Worm (Caenorhabditis elegans) whole organism, late embryonic: ENCODE measurements around the gene R08A2.2.
A peak's percentile ranks its signal among the peaks of the same experiment; 100 is the strongest.

Experiments
- C08G9.2 ChIP-seq: sonication (generic microtip); optimal IDR thresholded peaks from 2 replicates; lab custom pipeline; 2016; ENCODE audit warnings: mild to moderate bottlenecking, missing genetic modification characterization, moderate library complexity, missing compliant biosample characterization
- K02D7.2 ChIP-seq: sonication (generic microtip); optimal IDR thresholded peaks from 2 replicates; lab custom pipeline; 2017; ENCODE audit warnings: mild to moderate bottlenecking, missing genetic modification characterization, missing compliant biosample characterization
- Y22D7AL.16 ChIP-seq: sonication (generic microtip); optimal IDR thresholded peaks from 2 replicates; lab custom pipeline; 2016; ENCODE audit warnings: missing genetic modification characterization, missing compliant biosample characterization
- ama-1 ChIP-seq: fragments of 150-350 bp; optimal IDR thresholded peaks from 2 replicates; lab custom pipeline; 2014
- ceh-2 ChIP-seq: sonication (generic microtip); optimal IDR thresholded peaks from 2 replicates; lab custom pipeline; 2016; ENCODE audit warnings: missing genotype, missing genetic modification characterization, missing compliant biosample characterization
- ceh-24 ChIP-seq: sonication (generic microtip); optimal IDR thresholded peaks from 2 replicates; lab custom pipeline; 2016; ENCODE audit warnings: mild to moderate bottlenecking, missing genetic modification characterization, missing compliant biosample characterization
- ceh-31 ChIP-seq: sonication (generic microtip); optimal IDR thresholded peaks from 2 replicates; lab custom pipeline; 2016; ENCODE audit warnings: missing genetic modification characterization, missing compliant biosample characterization
- ceh-45 ChIP-seq: fragments of 200-800 bp; sonication (Bioruptor generic); IDR thresholded peaks from 2 replicates; pipeline ENCODE4 v1.3.6; 2022; ENCODE audit warnings: missing genetic modification reagents, missing genetic modification characterization, missing compliant biosample characterization
- ceh-9 ChIP-seq: sonication (generic microtip); optimal IDR thresholded peaks from 2 replicates; lab custom pipeline; 2016; ENCODE audit warnings: mild to moderate bottlenecking, missing genetic modification characterization, inconsistent platforms, missing compliant biosample characterization
- che-1 ChIP-seq: sonication (generic microtip); optimal IDR thresholded peaks from 2 replicates; lab custom pipeline; 2016; ENCODE audit warnings: mild to moderate bottlenecking, missing genetic modification characterization, missing compliant biosample characterization
- dve-1 ChIP-seq: sonication (generic microtip); optimal IDR thresholded peaks from 2 replicates; lab custom pipeline; 2017; ENCODE audit warnings: antibody characterized with exemption, mild to moderate bottlenecking, missing genetic modification characterization, missing compliant biosample characterization
- elt-2 ChIP-seq: sonication (generic microtip); optimal IDR thresholded peaks from 2 replicates; lab custom pipeline; 2016; ENCODE audit warnings: missing genetic modification reagents, missing genetic modification characterization, missing compliant biosample characterization
- elt-4 ChIP-seq: sonication (generic microtip); optimal IDR thresholded peaks from 2 replicates; lab custom pipeline; 2016; ENCODE audit warnings: missing genetic modification characterization, missing compliant biosample characterization
- eyg-1 ChIP-seq: sonication (generic microtip); optimal IDR thresholded peaks from 2 replicates; lab custom pipeline; 2016; ENCODE audit warnings: missing genotype, missing genetic modification characterization, missing compliant biosample characterization
- fax-1 ChIP-seq: sonication (generic microtip); optimal IDR thresholded peaks from 2 replicates; lab custom pipeline; 2016; ENCODE audit warnings: missing genotype, missing genetic modification characterization, missing compliant biosample characterization
- fkh-10 ChIP-seq: fragments of 150-350 bp; optimal IDR thresholded peaks from 2 replicates; lab custom pipeline; 2014; ENCODE audit warnings: missing biosample characterization, missing genetic modification reagents, missing genetic modification characterization
- fkh-6 ChIP-seq: sonication (generic microtip); optimal IDR thresholded peaks from 2 replicates; lab custom pipeline; 2016; ENCODE audit warnings: missing genetic modification characterization, missing compliant biosample characterization
- hlh-6 ChIP-seq: sonication (generic microtip); optimal IDR thresholded peaks from 2 replicates; lab custom pipeline; 2016; ENCODE audit warnings: missing genotype, missing genetic modification characterization, missing compliant biosample characterization
- hlh-8 ChIP-seq: sonication (generic microtip); optimal IDR thresholded peaks from 2 replicates; lab custom pipeline; 2016; ENCODE audit warnings: missing genotype, missing genetic modification characterization, missing compliant biosample characterization
- nfya-1 ChIP-seq: sonication (generic microtip); optimal IDR thresholded peaks from 2 replicates; lab custom pipeline; 2017; ENCODE audit warnings: missing genetic modification characterization, mild to moderate bottlenecking, missing compliant biosample characterization, antibody characterized with exemption, moderate library complexity
- nhr-11 ChIP-seq: fragments of 150-350 bp; optimal IDR thresholded peaks from 2 replicates; lab custom pipeline; 2014; ENCODE audit warnings: missing biosample characterization, missing genetic modification characterization
- odd-2 ChIP-seq: sonication (generic microtip); optimal IDR thresholded peaks from 2 replicates; lab custom pipeline; 2017; ENCODE audit warnings: antibody characterized with exemption, mild to moderate bottlenecking, missing genetic modification characterization, missing compliant biosample characterization
- pat-9 ChIP-seq: fragments of 200-800 bp; sonication (Bioruptor generic); optimal IDR thresholded peaks from 2 replicates; lab custom pipeline; 2018; ENCODE audit warnings: mild to moderate bottlenecking, missing genetic modification characterization, moderate library complexity, missing compliant biosample characterization
- pax-1 ChIP-seq: fragments of 150-350 bp; optimal IDR thresholded peaks from 2 replicates; lab custom pipeline; 2014; ENCODE audit warnings: missing biosample characterization, missing genetic modification characterization
- pha-4 ChIP-seq: fragments of 150-350 bp; optimal IDR thresholded peaks from 2 replicates; lab custom pipeline; 2018; ENCODE audit warnings: missing biosample characterization, missing genetic modification reagents, missing genetic modification characterization
- pros-1 ChIP-seq: fragments of 150-350 bp; optimal IDR thresholded peaks from 2 replicates; lab custom pipeline; 2014; ENCODE audit warnings: missing biosample characterization, missing genetic modification reagents, missing genetic modification characterization
- ref-2 ChIP-seq: sonication (generic microtip); optimal IDR thresholded peaks from 2 replicates; lab custom pipeline; 2016; ENCODE audit warnings: missing genetic modification characterization, missing compliant biosample characterization
- rnt-1 ChIP-seq: sonication (generic microtip); optimal IDR thresholded peaks from 2 replicates; lab custom pipeline; 2016; ENCODE audit warnings: missing genetic modification characterization, missing compliant biosample characterization
- sdc-2 ChIP-seq: sonication (generic microtip); optimal IDR thresholded peaks from 2 replicates; lab custom pipeline; 2016; ENCODE audit warnings: missing genotype, missing genetic modification characterization, missing compliant biosample characterization
- sox-2 ChIP-seq: fragments of 200-800 bp; sonication (Bioruptor generic); IDR thresholded peaks from 2 replicates; pipeline ENCODE4 v1.3.6; 2022; ENCODE audit warnings: missing genetic modification reagents, missing genetic modification characterization, missing compliant biosample characterization
- sox-4 ChIP-seq: sonication (generic microtip); optimal IDR thresholded peaks from 2 replicates; lab custom pipeline; 2017; ENCODE audit warnings: mild to moderate bottlenecking, missing genetic modification characterization, inconsistent platforms, missing compliant biosample characterization
- syd-9 ChIP-seq: sonication (generic microtip); optimal IDR thresholded peaks from 2 replicates; lab custom pipeline; 2016; ENCODE audit warnings: mild to moderate bottlenecking, missing genetic modification characterization, moderate library complexity, missing compliant biosample characterization
- tbx-7 ChIP-seq: sonication (generic microtip); optimal IDR thresholded peaks from 2 replicates; lab custom pipeline; 2016; ENCODE audit warnings: missing genotype, missing genetic modification characterization, missing compliant biosample characterization
- unc-3 ChIP-seq, 2 experiments: fragments of 200-800 bp in 1 of 2; sonication (Bioruptor generic) in 1 of 2; sonication (generic microtip) in 1 of 2; conservative IDR thresholded peaks in 1 of 2; optimal IDR thresholded peaks in 1 of 2; 2 replicates each; pipeline versions ENCODE4 v1.3.6 to Lab custom; 2016 to 2022; ENCODE audit warnings: missing compliant biosample characterization in 2 of 2, missing genetic modification characterization in 2 of 2, missing genetic modification reagents in 1 of 2
- unc-55 ChIP-seq: sonication (generic microtip); optimal IDR thresholded peaks from 2 replicates; lab custom pipeline; 2017; ENCODE audit warnings: missing biosample characterization, missing genetic modification reagents, missing genetic modification characterization
- zip-5 ChIP-seq: sonication (generic microtip); optimal IDR thresholded peaks from 2 replicates; lab custom pipeline; 2016; ENCODE audit warnings: missing genetic modification characterization, missing compliant biosample characterization
- ztf-16 ChIP-seq: sonication (generic microtip); optimal IDR thresholded peaks from 2 replicates; lab custom pipeline; 2017; ENCODE audit warnings: missing genetic modification characterization, missing compliant biosample characterization

R08A2.2 gene

ce11 chrV:14748608-14749137 lies 33.2 kb upstream of the R08A2.2 start, which contains the start of the genes lipl-8 and Y50E8A.22:
Gene lipl-8 (minus strand): TSS chrV:14748708.
Gene Y50E8A.22 (minus strand): TSS chrV:14749087.
- TF ChIP-seq syd-9 = no peak

DNA sequence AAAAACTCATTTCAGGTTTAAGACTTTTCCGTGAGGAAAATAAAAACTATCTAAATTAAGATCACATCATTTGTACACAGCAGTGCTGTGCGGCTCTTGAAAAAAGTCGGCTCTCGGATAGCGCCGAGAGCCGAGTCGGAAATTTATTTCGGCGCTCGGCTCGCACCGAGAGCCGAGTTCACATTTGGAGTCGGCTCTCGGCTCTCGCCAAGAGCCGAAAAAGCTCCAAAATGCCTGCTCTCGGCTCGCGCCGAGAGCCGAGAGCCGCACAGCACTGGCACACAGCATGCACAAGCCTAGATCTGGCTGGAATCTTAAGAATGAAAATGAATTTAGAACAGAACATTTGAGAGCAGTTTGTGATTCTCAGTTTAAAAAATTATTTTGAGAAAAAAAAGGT lies 31.5 kb upstream of the R08A2.2 start:
- no peak for TF ChIP-seq hlh-8
- no peak for TF ChIP-seq pax-1 (tag; lab: Kevin White, UChicago)
- TF ChIP-seq ceh-2 (tag; lab: Kevin White, UChicago) = no peak
- TF ChIP-seq unc-3 (GFP tag; conservative IDR thresholded peaks at IDR 0.05; lab: Robert Waterston, UW) = no peak
- TF ChIP-seq unc-3 (tag; optimal IDR thresholded peaks at IDR 0.05; lab: Kevin White, UChicago) = no peak
- TF ChIP-seq ceh-31 = no peak
- no peak for TF ChIP-seq ztf-16
- TF ChIP-seq tbx-7 (tag; lab: Kevin White, UChicago) = no peak
- no peak for TF ChIP-seq ceh-9 (tag; lab: Kevin White, UChicago)
- TF ChIP-seq C08G9.2 (tag; lab: Kevin White, UChicago) = no peak
- TF ChIP-seq sox-2 = no peak
- TF ChIP-seq, all 69 proteins: peak for 0

DNA sequence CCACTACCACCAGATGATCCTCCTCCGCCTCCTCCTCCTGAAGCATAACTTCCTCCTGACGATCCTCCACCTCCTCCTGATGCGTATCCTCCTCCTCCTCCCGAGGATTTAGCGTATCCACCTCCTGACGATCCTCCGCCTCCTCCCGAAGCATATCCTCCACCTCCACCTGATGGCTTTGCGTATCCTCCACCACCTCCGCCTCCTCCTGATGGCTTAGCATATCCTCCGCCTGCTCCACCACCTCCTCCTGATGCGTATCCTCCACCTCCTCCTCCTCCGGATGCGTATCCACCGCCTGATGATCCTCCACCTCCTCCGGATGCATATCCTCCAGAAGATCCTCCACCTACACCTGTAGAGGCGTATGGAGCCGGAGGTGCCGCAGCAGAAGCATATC lies 29.3 kb upstream of the R08A2.2 start:
- no peak for TF ChIP-seq ceh-24
- no peak for TF ChIP-seq nhr-11 (tag; lab: Kevin White, UChicago)
- TF ChIP-seq dve-1 = peak; percentile 2

- no peak for TF ChIP-seq sox-2
- no peak for TF ChIP-seq ama-1 (lab: Kevin White, UChicago)
- TF ChIP-seq dve-1 = no peak
- no peak for TF ChIP-seq elt-4
- TF ChIP-seq sdc-2 (tag; lab: Kevin White, UChicago) = no peak
- TF ChIP-seq zip-5 (tag; lab: Kevin White, UChicago) = no peak
- no peak for TF ChIP-seq fax-1 (tag; lab: Kevin White, UChicago)
- TF ChIP-seq pat-9 (tag; lab: Kevin White, UChicago) = no peak
- no peak for TF ChIP-seq fkh-10
- no peak for TF ChIP-seq odd-2
- no peak for TF ChIP-seq Y22D7AL.16 (tag; lab: Kevin White, UChicago)
- TF ChIP-seq ceh-2 (tag; lab: Kevin White, UChicago) = no peak
- TF ChIP-seq nfya-1 (tag; lab: Kevin White, UChicago) = no peak
- no peak for TF ChIP-seq che-1 (tag; lab: Kevin White, UChicago)
- TF ChIP-seq pax-1 (tag; lab: Kevin White, UChicago) = no peak
- TF ChIP-seq unc-55 = no peak
Measured at ce11 chrV:14741233-14741632, 25.7 kb upstream of the R08A2.2 start, which contains the start of gene Y50E8A.6. Gene Y50E8A.6 (minus strand): TSS chrV:14741333.

DNA sequence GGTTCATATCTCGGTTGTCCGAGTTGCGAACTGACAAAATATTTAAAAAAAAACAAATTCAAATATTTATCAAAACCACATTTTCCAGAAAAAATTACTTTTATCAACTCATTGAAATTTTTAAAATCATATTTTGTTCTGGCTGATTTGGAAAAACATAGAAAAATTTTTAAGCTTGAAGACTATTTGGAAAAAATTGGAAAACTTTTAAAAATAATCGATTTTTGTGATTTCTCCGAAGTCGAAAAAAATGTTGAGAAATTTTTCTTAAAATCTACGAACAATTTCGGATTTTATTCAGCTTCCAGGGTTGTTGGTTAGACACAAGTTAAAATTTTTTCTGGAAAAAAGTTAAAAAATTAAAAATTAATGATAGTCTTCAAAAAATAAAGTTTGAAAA lies 21.3 kb upstream of the R08A2.2 start, which contains the start of gene Y50E8A.5:
Y50E8A.5 (minus strand) TSS at position 101 of the 400 bp plus-strand sequence.
- TF ChIP-seq ceh-24 (no peak), ceh-2 (tag; lab: Kevin White, UChicago) (no peak), eyg-1 (no peak), pha-4 (tag; lab: Kevin White, UChicago) (no peak), ama-1 (lab: Kevin White, UChicago) (no peak), ceh-45 (GFP tag; lab: Robert Waterston, UW) (no peak), hlh-6 (tag; lab: Kevin White, UChicago) (no peak), ref-2 (tag; lab: Kevin White, UChicago) (no peak), rnt-1 (tag; lab: Kevin White, UChicago) (no peak), pat-9 (tag; lab: Kevin White, UChicago) (no peak), fkh-10 (no peak), fkh-6 (tag; lab: Kevin White, UChicago) (no peak), pros-1 (tag; lab: Kevin White, UChicago) (no peak), elt-2 (tag; lab: Kevin White, UChicago) (no peak), ceh-31 (no peak), sox-4 (no peak), K02D7.2 (no peak)
